Worm (Caenorhabditis elegans) whole organism, dauer: Measurements from ENCODE around the gene F14H3.15.

Source experiments
- unc-62 ChIP-seq: sonication (generic microtip); optimal IDR thresholded peaks from 2 replicates; lab custom pipeline; 2017; ENCODE audit warnings: missing biosample characterization, missing genetic modification reagents, missing genetic modification characterization

Gene F14H3.15

DNA sequence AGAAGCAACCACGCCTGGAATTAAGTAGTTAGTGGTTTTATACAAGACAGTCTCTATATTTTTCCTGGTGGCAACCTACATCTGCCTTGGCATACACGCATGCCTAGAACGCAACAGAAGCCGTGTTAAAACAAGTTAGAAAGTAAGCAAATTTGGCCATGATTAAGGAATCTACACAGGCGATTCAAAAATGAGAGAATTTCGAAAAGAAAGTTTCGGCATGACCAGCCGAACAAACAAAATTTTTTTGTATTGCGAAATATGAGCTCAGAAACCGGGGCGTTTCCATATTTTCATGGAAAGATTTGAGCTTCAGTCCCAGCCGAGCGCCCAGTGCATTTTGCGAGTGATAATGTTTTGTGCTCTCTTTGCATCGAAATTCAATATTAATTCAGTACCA is at the start of gene F14H3.15:
F14H3.15 (minus strand) TSS at position 101 of the 400 bp plus-strand sequence.
- TF ChIP-seq unc-62 = no peak

DNA sequence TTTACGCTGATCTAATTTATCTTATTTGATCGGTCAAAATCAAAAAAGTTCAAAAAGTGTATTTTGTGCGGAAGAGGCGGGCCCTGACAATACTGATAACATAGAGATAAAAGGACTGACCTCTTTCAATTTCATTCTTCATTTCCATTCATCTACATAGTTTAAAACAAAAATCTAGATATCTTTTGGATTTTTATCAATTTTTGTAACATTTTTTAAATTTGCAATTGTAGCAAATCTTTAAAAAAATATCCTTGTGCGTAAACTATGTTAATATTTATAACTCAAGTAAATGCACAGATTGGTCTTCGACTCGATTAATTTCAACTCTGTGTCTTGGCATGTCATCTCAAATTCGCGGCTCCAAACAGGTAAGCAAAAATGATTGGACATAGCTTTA is 43.6 kb upstream of the F14H3.15 start, which contains the start of gene argk-1:
argk-1 (plus strand) TSS at position 301 of the 400 bp plus-strand sequence.
- TF ChIP-seq unc-62 = no peak

DNA sequence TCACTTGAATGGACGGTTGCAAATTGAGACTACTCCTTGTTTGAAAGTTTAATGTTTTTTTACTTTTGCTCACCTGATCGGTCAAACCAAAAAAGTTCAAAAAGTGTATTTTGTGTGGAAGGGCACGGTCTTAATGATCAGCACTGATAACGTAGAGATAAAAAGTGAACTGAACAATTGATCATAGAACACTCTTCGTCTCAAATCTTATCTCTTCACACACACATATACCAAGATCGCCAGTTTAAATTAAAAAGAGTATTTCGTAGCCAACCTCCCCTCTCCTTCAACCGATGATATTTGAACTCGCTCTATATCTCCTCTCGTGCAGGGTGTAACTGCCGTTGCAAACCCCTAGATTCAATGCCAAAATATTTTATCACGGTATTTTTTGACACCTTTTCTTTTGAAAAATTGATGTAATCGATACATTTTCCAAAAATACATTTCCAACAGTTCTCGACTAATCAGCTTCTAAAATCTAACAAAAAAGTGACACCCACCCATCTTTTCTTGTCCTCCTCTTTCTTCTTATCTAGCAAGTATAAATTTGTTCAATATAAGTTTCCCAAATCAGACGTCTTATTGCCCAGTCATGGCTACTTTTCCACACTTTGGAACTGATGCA is 40.2 kb upstream of the F14H3.15 start, which contains the start of gene cth-1:
cth-1 (plus strand) TSS at position 578 of the 628 bp plus-strand sequence.
- TF ChIP-seq unc-62 = no peak

DNA sequence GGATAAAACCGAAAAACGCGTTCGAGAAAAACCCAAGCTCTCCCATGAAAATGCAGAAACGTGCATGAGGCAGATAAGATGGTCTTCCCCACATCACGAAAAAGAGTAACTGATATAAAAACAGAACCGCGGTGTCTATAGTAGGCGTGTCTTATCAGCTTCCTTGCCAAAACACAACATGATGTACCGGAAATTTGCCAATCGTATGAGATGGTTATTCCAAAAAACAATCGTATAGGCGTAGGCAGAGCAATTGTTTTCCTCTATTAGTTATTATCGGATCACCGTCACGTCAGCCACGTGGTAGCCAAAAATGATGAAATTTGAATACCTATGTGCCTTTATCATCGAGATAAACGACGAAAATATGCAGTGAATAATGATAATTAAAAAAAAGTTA is 39.4 kb upstream of the F14H3.15 start, which contains the start of gene str-7:
str-7 (minus strand) TSS at position 101 of the 400 bp plus-strand sequence.
- TF ChIP-seq unc-62 = no peak

DNA sequence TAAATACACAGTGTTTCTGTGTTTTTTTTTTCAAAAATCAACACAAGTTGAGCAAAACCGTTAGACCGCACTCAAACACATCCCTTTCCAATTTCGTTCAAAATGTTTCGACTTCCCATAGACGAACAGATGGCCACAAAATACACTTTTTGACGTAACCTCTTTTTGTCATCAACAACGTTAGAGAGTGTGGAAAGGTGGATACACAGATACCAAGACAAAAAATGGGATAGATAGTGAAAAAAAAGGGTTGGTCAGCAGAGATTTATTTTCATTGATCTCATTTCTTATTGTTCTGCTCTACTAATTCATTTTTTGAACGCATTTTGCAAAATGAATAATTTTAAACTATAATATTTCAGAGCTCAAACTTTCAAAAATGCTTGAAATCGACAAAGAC is 34.8 kb upstream of the F14H3.15 start:
- TF ChIP-seq unc-62 = no peak

DNA sequence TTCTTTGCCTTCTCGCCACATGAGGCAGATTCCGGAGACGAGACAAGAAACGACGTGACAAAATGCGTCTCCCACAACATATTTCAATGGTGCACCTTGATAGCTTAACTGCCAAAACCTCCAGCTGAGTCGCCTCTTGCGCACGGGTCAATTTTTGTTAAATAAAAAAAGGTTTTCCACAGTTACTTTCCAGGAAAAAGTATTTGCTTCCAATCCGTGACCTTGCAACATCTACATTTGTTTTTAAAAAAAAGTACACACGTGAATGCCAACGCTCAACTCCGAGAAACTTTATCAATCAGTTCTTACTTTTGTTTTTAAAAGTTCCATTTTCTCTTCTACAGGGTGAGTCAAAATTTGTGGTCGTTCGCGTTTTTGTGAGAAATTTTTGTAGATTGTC is 34.2 kb upstream of the F14H3.15 start, which contains the start of gene F22B8.7:
F22B8.7 (plus strand) TSS at position 301 of the 400 bp plus-strand sequence.
- TF ChIP-seq unc-62 = no peak

DNA sequence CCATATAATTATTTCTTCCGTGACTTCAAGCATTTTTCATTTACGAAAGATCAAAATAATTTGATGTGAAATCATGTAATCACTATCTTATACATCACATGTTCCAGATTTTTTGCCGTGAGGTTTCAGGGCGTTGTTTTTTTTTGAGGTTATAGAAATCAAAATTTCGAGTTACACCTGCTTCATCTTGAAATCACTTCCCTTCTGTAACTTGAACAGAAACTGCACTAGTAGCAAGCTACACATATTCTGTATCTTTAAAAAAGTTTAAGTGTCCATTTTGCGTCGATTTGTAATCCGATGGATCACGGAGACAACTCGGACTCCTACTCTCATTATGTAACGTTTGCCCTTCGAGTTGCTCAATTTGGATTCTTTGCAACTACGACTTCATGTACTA is 30.6 kb upstream of the F14H3.15 start, which contains the start of gene F22B8.3:
F22B8.3 (plus strand) TSS at position 301 of the 400 bp plus-strand sequence.
- no peak for TF ChIP-seq unc-62

DNA sequence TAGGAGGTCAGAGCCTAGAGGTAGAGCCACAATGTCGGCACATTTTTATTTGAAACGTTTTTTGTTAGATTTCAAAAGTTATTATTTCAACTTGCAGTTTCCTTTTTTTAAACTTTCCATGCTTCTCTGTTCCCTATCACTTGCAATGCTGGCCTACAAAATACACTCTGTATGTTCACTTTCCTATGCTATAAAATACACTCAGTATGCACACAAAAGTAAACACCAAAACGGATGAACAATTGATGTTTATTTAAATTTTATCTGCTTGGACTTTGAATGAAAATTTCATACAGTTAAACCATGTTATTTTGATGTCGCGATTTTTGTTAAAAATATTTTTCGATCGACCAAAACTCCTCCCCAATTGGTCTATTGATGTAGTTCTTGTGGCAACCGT is 20.6 kb upstream of the F14H3.15 start:
- no peak for TF ChIP-seq unc-62

DNA sequence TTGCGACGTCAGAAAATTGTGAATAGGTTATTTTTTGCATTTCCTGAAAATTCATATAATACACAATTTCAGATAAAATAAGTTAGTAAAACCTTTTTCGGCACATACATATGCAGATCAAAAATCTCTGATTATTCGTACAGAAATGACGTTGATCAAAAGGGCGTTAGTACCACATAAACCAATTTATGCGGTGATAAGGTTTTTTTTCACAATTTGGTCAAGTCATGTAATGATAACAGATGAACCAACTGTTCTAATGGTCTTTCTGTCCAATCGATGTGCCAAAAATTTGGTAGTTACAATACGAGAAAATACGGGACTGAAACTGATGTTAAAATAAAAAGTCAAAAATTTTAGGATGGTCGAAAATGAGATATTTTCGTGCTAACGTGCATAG is 20.0 kb upstream of the F14H3.15 start:
- no peak for TF ChIP-seq unc-62

DNA sequence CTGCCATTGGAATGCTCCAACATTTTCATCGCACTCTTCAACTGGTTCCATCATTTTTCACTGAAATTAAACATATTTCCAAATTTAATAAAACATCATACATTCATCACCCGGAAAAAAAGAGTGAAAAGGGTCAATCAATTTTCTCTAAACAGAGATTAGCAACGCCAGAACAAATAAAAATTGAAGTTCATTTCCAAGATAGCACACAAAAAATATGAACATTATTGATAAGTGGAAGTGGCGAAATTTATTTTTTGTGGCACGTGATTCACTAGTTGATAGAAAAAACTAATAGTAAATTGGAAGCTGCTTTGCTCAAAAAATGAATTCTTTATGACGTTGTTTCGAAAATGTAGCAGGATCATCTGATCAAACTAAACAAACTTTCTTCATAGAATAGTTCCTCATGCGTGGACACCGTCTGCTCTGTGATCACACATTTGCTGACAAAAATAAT is 15.2 kb upstream of the F14H3.15 start, which contains the start of the genes F14H3.12 and srj-29:
F14H3.12 (minus strand) TSS at position 74 of the 460 bp plus-strand sequence.
srj-29 (plus strand) TSS at position 410 of the 460 bp plus-strand sequence.
- no peak for TF ChIP-seq unc-62

DNA sequence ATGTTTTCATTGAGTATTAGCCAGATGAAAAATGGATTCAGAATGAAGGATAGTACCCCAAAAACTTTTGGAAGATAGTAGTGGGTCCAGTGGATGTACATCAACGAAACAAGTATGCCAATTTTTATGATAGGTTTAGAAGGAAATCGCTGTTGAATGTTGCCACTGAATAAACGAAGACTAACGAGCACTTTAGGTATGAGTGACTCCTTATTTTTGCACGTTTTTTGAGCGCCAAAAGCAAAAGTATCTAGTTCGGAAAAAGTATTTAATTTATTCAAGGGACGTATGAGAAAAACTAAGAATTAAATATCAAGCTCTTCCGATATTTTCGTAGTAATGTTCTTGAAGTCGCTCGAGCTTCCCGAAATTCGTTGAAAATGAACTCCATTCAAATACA is 13.8 kb upstream of the F14H3.15 start, which contains the start of gene srj-10:
srj-10 (minus strand) TSS at position 101 of the 400 bp plus-strand sequence.
- TF ChIP-seq unc-62 = no peak

DNA sequence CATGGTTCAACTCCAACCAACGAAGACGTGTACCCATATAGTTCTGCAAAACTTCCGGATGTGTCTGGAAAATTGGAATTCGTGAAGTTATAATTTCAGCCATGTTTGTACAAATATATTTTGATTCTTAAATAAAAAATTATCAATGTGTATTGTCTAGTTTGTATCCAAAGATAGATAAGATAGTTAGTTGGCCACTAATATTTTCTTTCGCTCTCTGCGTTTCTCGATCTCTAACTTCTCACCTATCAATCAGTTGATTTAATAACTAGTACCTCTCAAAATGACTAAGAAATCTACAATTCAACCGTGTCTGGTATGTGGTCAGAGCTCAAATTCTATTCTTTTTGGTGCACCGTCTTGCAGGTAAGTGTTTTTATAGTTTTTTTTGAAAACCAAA is 11.1 kb upstream of the F14H3.15 start, which contains the start of gene nhr-176:
nhr-176 (plus strand) TSS at position 159 of the 400 bp plus-strand sequence.
- TF ChIP-seq unc-62 = no peak

DNA sequence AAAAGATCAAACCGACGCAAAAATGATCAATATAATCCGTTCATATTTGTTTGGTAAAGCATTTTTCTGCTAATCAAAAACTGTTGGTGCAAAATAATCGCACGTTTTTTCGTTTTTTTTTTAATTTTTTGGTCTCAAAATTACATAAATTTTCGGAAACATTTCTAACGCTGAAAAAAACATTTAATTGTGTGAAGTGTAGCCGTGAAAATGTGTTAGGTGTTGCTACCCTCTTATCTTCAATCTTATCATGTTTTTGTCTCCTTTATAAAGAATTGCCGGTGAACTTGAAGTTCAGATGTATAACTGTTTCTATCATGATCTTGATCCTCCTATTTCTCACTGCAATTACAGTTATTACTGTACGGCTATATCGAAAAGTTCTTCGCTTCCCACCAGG is 8.9 kb upstream of the F14H3.15 start, which contains the start of gene cyp-35D1:
cyp-35D1 (plus strand) TSS at position 301 of the 400 bp plus-strand sequence.
- TF ChIP-seq unc-62 = no peak

DNA sequence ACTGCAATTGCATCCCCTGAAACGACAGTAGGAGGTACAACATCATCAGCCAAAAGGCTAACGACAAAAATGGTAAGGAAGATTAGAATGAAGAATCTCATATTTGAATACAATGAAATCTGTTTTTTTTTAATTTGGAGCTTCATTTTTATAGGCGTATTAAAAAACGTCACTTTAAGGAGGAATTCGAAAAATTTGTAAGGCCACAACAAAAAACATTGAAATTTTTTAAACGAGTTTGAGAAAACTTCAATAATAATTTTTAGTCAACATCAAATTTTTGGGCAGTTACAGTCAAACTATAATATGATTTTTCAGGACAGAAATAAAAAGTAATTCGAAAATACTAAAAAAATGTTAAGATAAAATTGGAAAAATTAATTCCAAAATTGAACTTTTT is 2.8 kb upstream of the F14H3.15 start, which contains the start of gene F14H3.14:
F14H3.14 (minus strand) TSS at position 101 of the 400 bp plus-strand sequence.
- TF ChIP-seq unc-62 = no peak

DNA sequence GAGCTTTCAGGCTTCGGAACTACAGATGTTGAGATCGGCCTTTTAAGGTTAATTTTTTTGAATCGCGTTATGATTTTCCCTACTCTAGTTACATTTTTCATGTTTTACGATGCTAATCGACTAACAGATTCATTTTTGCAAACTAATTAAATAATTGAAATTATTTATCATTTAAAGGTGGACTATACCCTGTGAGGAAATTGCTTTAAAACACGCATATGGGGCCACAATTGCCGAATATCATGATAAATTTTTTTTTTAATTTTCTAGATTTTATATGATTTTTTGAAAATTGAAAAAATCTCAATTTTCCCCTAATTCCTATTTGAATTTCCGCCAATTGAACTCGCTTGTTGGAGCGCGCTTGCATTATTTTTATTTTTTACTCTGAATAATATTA is 2.0 kb upstream of the F14H3.15 start, which contains the start of gene fbxa-100:
fbxa-100 (minus strand) TSS at position 101 of the 400 bp plus-strand sequence.
- no peak for TF ChIP-seq unc-62

DNA sequence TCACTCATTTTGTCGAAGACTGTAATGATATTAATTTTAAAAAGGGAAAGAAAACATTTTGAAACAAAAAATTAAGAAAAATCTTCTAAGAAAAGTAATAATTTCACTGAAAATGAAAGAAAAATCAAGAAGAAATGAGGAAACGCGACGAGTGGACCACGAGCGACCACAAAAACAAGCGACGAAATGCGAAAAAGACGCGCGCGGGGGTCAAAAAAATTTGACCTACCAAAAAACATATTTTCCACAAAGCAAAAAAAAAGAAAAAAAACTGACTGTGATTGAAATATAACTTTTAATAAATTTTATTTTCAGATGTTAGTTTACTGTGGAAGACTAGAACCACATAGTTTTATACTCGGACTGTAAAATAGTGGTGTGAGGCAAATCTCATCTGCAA is 1.2 kb downstream of the F14H3.15 start, which contains the start of gene F14H3.6:
F14H3.6 (minus strand) TSS at position 22 of the 400 bp plus-strand sequence.
- no peak for TF ChIP-seq unc-62

DNA sequence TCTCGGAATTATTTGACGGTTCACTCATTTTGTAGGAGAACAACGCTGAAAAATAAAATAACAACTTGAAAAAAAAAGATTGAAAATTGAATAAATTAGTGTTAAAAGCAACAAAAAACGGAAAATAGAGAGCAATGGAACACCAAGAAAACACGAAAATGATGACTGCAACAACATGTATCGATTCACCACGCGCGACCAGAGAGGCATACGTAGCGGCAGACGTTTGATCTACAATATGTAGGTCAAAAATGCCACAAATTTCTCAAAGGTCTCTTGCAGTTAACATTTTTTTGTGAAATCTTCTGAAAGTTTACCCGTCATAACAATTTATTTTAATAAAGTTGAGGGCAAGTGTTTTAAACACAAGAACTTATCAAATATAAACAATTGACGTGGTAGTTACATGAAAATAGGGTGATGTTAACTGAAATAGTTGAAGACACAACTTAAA is 3.0 kb downstream of the F14H3.15 start, which contains the start of gene F14H3.5:
F14H3.5 (minus strand) TSS at position 51 of the 454 bp plus-strand sequence.
- TF ChIP-seq unc-62 = no peak
